Fruit fly (Drosophila melanogaster) whole organism, pupa: ENCODE data around the gene Mbs.
A peak's percentile ranks its signal among the peaks of the same experiment; 100 is the strongest.

ENCODE experiments used
- CG10348 ChIP-seq: fragments of 200-800 bp; sonication (Bioruptor generic); IDR thresholded peaks from 2 replicates; pipeline ENCODE4 v1.3.6; 2022; ENCODE audit warnings: missing biosample characterization, missing genetic modification characterization
- CG12605 ChIP-seq: fragments of 200-800 bp; sonication (Bioruptor generic); IDR thresholded peaks from 2 replicates; pipeline ENCODE4 v1.3.6; 2022; ENCODE audit warnings: missing biosample characterization, missing genetic modification characterization
- CG13204 ChIP-seq: fragments of 200-800 bp; sonication (Bioruptor generic); optimal IDR thresholded peaks from 2 replicates; lab custom pipeline; 2018; ENCODE audit warnings: missing biosample characterization, mild to moderate bottlenecking, missing genetic modification characterization, moderate library complexity
- CG15710 ChIP-seq: fragments of 200-800 bp; sonication (Bioruptor generic); optimal IDR thresholded peaks from 2 replicates; lab custom pipeline; 2018; ENCODE audit warnings: missing biosample characterization, mild to moderate bottlenecking, missing genetic modification characterization, moderate library complexity
- CG17806 ChIP-seq: fragments of 200-800 bp; sonication (Bioruptor generic); optimal IDR thresholded peaks from 2 replicates; lab custom pipeline; 2018; ENCODE audit warnings: missing biosample characterization, mild to moderate bottlenecking, missing genetic modification characterization, moderate library complexity
- CG32121 ChIP-seq: fragments of 200-800 bp; sonication (Bioruptor generic); IDR thresholded peaks from 2 replicates; pipeline ENCODE4 v1.3.6; 2022; ENCODE audit warnings: missing biosample characterization, missing genetic modification characterization
- CG8301 ChIP-seq: fragments of 200-800 bp; sonication (Bioruptor generic); optimal IDR thresholded peaks from 2 replicates; lab custom pipeline; 2018; ENCODE audit warnings: missing biosample characterization, mild to moderate bottlenecking, missing genetic modification characterization
- D1 ChIP-seq: fragments of 200-800 bp; sonication (Bioruptor generic); optimal IDR thresholded peaks from 2 replicates; lab custom pipeline; 2018; ENCODE audit warnings: missing biosample characterization, mild to moderate bottlenecking, missing genetic modification characterization, moderate library complexity
- EcR ChIP-seq: fragments of 200-800 bp; sonication (Bioruptor generic); optimal IDR thresholded peaks from 3 replicates; lab custom pipeline; 2019; ENCODE audit warnings: missing biosample characterization, missing genetic modification characterization, mild to moderate bottlenecking, moderate library complexity, missing genetic modification reagents
- Pif1A ChIP-seq: fragments of 200-800 bp; sonication (Bioruptor generic); optimal IDR thresholded peaks from 3 replicates; lab custom pipeline; 2016; ENCODE audit warnings: missing biosample characterization, missing genetic modification characterization
- Pif1B ChIP-seq: fragments of 200-800 bp; sonication (Bioruptor generic); optimal IDR thresholded peaks from 3 replicates; lab custom pipeline; 2016; ENCODE audit warnings: missing biosample characterization, missing genetic modification characterization
- Snoo ChIP-seq: fragments of 200-800 bp; sonication (Bioruptor generic); optimal IDR thresholded peaks from 3 replicates; lab custom pipeline; 2017; ENCODE audit warnings: missing biosample characterization, mild to moderate bottlenecking, missing genetic modification characterization, inconsistent platforms
- fd96Ca ChIP-seq: fragments of 200-800 bp; sonication (Bioruptor generic); IDR thresholded peaks from 3 replicates; pipeline ENCODE4 v1.3.6; 2022; ENCODE audit warnings: missing biosample characterization, missing genetic modification characterization
- rn ChIP-seq: fragments of 200-800 bp; sonication (Bioruptor generic); IDR thresholded peaks from 2 replicates; pipeline ENCODE4 v1.3.6; 2022; ENCODE audit warnings: missing biosample characterization, missing genetic modification characterization

- no peak for TF ChIP-seq Snoo (tag; lab: Kevin White, UChicago)
- peak; percentile 50 for TF ChIP-seq CG17806 (tag; lab: Kevin White, UChicago)
- no peak for TF ChIP-seq fd96Ca (GFP tag; lab: Robert Waterston, UW)
- TF ChIP-seq Pif1B (GFP tag; lab: Kevin White, UChicago): no peak
- TF ChIP-seq EcR (GFP tag; lab: Kevin White, UChicago): no peak
- no peak for TF ChIP-seq CG8301 (tag; lab: Kevin White, UChicago)
- no peak for TF ChIP-seq CG10348 (GFP tag; lab: Robert Waterston, UW)
- no peak for TF ChIP-seq D1
- no peak for TF ChIP-seq CG12605 (GFP tag; lab: Robert Waterston, UW)
- TF ChIP-seq Pif1A (GFP tag; lab: Kevin White, UChicago): no peak
- TF ChIP-seq CG13204 (GFP tag; lab: Kevin White, UChicago): no peak
- no peak for TF ChIP-seq rn
- TF ChIP-seq CG32121 (GFP tag; lab: Robert Waterston, UW): no peak
- TF ChIP-seq CG15710 (tag; lab: Kevin White, UChicago): no peak
These were observed 2.9 kb upstream of the Mbs start for dm6 chr3L:16048722-16049459.
